Fruit fly (Drosophila melanogaster) whole organism, prepupa: ENCODE results near the gene ATPsynD.

ENCODE experiments used
- Blimp-1 ChIP-seq: fragments of 200-800 bp; sonication (Bioruptor generic); optimal IDR thresholded peaks from 3 replicates; lab custom pipeline; 2017; ENCODE audit warnings: missing biosample characterization, missing genetic modification characterization, mild to moderate bottlenecking, moderate library complexity, missing genetic modification reagents
- CG10631 ChIP-seq: fragments of 200-800 bp; sonication (Bioruptor generic); optimal IDR thresholded peaks from 2 replicates; lab custom pipeline; 2016; ENCODE audit warnings: missing biosample characterization, missing genetic modification characterization
- CG10669 ChIP-seq: fragments of 200-800 bp; sonication (Bioruptor generic); optimal IDR thresholded peaks from 3 replicates; lab custom pipeline; 2018; ENCODE audit warnings: missing biosample characterization, mild to moderate bottlenecking, missing genetic modification characterization, moderate library complexity
- CG1621 ChIP-seq: fragments of 200-800 bp; sonication (Bioruptor generic); optimal IDR thresholded peaks from 3 replicates; lab custom pipeline; 2018; ENCODE audit warnings: missing biosample characterization, mild to moderate bottlenecking, missing genetic modification characterization
- CG3032 ChIP-seq: fragments of 200-800 bp; optimal IDR thresholded peaks from 2 replicates; lab custom pipeline; 2019; ENCODE audit warnings: missing biosample characterization, mild to moderate bottlenecking, missing genetic modification characterization, moderate library complexity
- CG31627 ChIP-seq: fragments of 200-800 bp; sonication (Bioruptor generic); optimal IDR thresholded peaks from 3 replicates; lab custom pipeline; 2016; ENCODE audit warnings: missing biosample characterization, missing genetic modification characterization
- CG32006 ChIP-seq: fragments of 200-800 bp; sonication (Bioruptor generic); optimal IDR thresholded peaks from 3 replicates; lab custom pipeline; 2017; ENCODE audit warnings: missing biosample characterization, mild to moderate bottlenecking, missing genetic modification characterization
- CG34406 ChIP-seq: fragments of 200-800 bp; sonication (Bioruptor generic); optimal IDR thresholded peaks from 3 replicates; lab custom pipeline; 2016; ENCODE audit warnings: missing biosample characterization, missing genetic modification characterization
- CG3919 ChIP-seq: fragments of 200-800 bp; sonication (Bioruptor generic); optimal IDR thresholded peaks from 3 replicates; lab custom pipeline; 2016; ENCODE audit warnings: missing biosample characterization, missing genetic modification characterization
- CG4318 ChIP-seq: fragments of 200-800 bp; sonication (Bioruptor generic); optimal IDR thresholded peaks from 3 replicates; lab custom pipeline; 2017; ENCODE audit warnings: missing biosample characterization, mild to moderate bottlenecking, missing genetic modification characterization
- CG6163 ChIP-seq: fragments of 200-800 bp; sonication (Bioruptor generic); IDR thresholded peaks from 3 replicates; pipeline ENCODE4 v1.3.6; 2022; ENCODE audit warnings: missing biosample characterization, missing genetic modification characterization
- CG6276 ChIP-seq: fragments of 200-800 bp; sonication (Bioruptor generic); optimal IDR thresholded peaks from 2 replicates; lab custom pipeline; 2017; ENCODE audit warnings: missing biosample characterization, mild to moderate bottlenecking, missing genetic modification characterization
- CG6792 ChIP-seq: fragments of 200-800 bp; sonication (Bioruptor generic); optimal IDR thresholded peaks from 3 replicates; lab custom pipeline; 2016; ENCODE audit warnings: missing biosample characterization, missing genetic modification characterization
- CG6808 ChIP-seq: fragments of 200-800 bp; sonication (Bioruptor generic); optimal IDR thresholded peaks from 3 replicates; lab custom pipeline; 2017; ENCODE audit warnings: missing biosample characterization, missing genetic modification characterization, mild to moderate bottlenecking, moderate library complexity, missing genetic modification reagents
- CG8119 ChIP-seq: fragments of 200-800 bp; sonication (Bioruptor generic); IDR thresholded peaks from 3 replicates; pipeline ENCODE4 v1.3.6; 2022; ENCODE audit warnings: missing biosample characterization, missing genetic modification characterization
- CG8319 ChIP-seq: fragments of 200-800 bp; sonication (Bioruptor generic); optimal IDR thresholded peaks from 3 replicates; lab custom pipeline; 2016; ENCODE audit warnings: missing biosample characterization, missing genetic modification characterization
- CG8632 ChIP-seq: fragments of 200-800 bp; sonication (Bioruptor generic); optimal IDR thresholded peaks from 3 replicates; lab custom pipeline; 2016; ENCODE audit warnings: missing biosample characterization, missing genetic modification characterization
- CG9139 ChIP-seq: fragments of 200-800 bp; sonication (Bioruptor generic); optimal IDR thresholded peaks from 3 replicates; lab custom pipeline; 2017; ENCODE audit warnings: missing biosample characterization, mild to moderate bottlenecking, missing genetic modification characterization
- Eip75B ChIP-seq: fragments of 200-800 bp; sonication (Bioruptor generic); optimal IDR thresholded peaks from 3 replicates; lab custom pipeline; 2016; ENCODE audit warnings: missing biosample characterization, missing genetic modification characterization
- Eip78C ChIP-seq: fragments of 200-800 bp; sonication (Bioruptor generic); peaks from one replicate; lab custom pipeline; 2016; ENCODE audit warnings: missing biosample characterization, missing genetic modification characterization
- Ets21C ChIP-seq: fragments of 200-800 bp; sonication (Bioruptor generic); optimal IDR thresholded peaks from 3 replicates; lab custom pipeline; 2016; ENCODE audit warnings: missing biosample characterization, missing genetic modification characterization
- Ets96B ChIP-seq: fragments of 200-800 bp; optimal IDR thresholded peaks from 2 replicates; lab custom pipeline; 2019; ENCODE audit warnings: missing biosample characterization, mild to moderate bottlenecking, missing genetic modification characterization, moderate library complexity
- Hr4 ChIP-seq: fragments of 200-800 bp; sonication (Bioruptor generic); optimal IDR thresholded peaks from 3 replicates; lab custom pipeline; 2016; ENCODE audit warnings: missing biosample characterization, missing genetic modification characterization
- Lpt ChIP-seq: fragments of 200-800 bp; sonication (Bioruptor generic); optimal IDR thresholded peaks from 3 replicates; lab custom pipeline; 2016; ENCODE audit warnings: missing biosample characterization, missing genetic modification characterization
- Met ChIP-seq: fragments of 200-800 bp; sonication (Bioruptor generic); optimal IDR thresholded peaks from 3 replicates; lab custom pipeline; 2016; ENCODE audit warnings: missing biosample characterization, missing genetic modification characterization
- OdsH ChIP-seq: fragments of 200-800 bp; sonication (Bioruptor generic); optimal IDR thresholded peaks from 3 replicates; lab custom pipeline; 2016; ENCODE audit warnings: missing biosample characterization, missing genetic modification characterization
- Smox ChIP-seq: fragments of 200-800 bp; sonication (Bioruptor generic); optimal IDR thresholded peaks from 3 replicates; lab custom pipeline; 2016; ENCODE audit warnings: missing biosample characterization, missing genetic modification characterization
- Sox14 ChIP-seq: fragments of 200-800 bp; sonication (Bioruptor generic); optimal IDR thresholded peaks from 3 replicates; lab custom pipeline; 2016; ENCODE audit warnings: missing biosample characterization, missing genetic modification characterization
- Sox15 ChIP-seq: fragments of 200-800 bp; sonication (Bioruptor generic); optimal IDR thresholded peaks from 3 replicates; lab custom pipeline; 2016; ENCODE audit warnings: missing biosample characterization, missing genetic modification characterization
- achi ChIP-seq: fragments of 200-800 bp; sonication (Bioruptor generic); optimal IDR thresholded peaks from 3 replicates; lab custom pipeline; 2016; ENCODE audit warnings: missing biosample characterization, missing genetic modification characterization
- acj6 ChIP-seq: fragments of 200-800 bp; sonication (Bioruptor generic); optimal IDR thresholded peaks from 3 replicates; lab custom pipeline; 2016; ENCODE audit warnings: missing biosample characterization, missing genetic modification characterization
- cyc ChIP-seq: fragments of 200-800 bp; sonication (Bioruptor generic); optimal IDR thresholded peaks from 3 replicates; lab custom pipeline; 2016; ENCODE audit warnings: missing biosample characterization, missing genetic modification characterization
- dac ChIP-seq: fragments of 200-800 bp; sonication (Bioruptor generic); optimal IDR thresholded peaks from 2 replicates; lab custom pipeline; 2017; ENCODE audit warnings: missing biosample characterization, mild to moderate bottlenecking, missing genetic modification characterization
- dsx ChIP-seq: fragments of 200-800 bp; optimal IDR thresholded peaks from 3 replicates; lab custom pipeline; 2019; ENCODE audit warnings: missing biosample characterization, mild to moderate bottlenecking, missing genetic modification characterization, moderate library complexity; ENCODE audit not compliant: poor library complexity, severe bottlenecking
- eg ChIP-seq: fragments of 200-800 bp; sonication (Bioruptor generic); IDR thresholded peaks from 3 replicates; pipeline ENCODE4 v1.3.6; 2022; ENCODE audit warnings: missing biosample characterization, missing genetic modification characterization
- fd59A ChIP-seq: fragments of 200-800 bp; sonication (Bioruptor generic); optimal IDR thresholded peaks from 2 replicates; lab custom pipeline; 2017; ENCODE audit warnings: missing biosample characterization, mild to moderate bottlenecking, missing genetic modification characterization, missing genetic modification reagents
- lz ChIP-seq: fragments of 200-800 bp; sonication (Bioruptor generic); optimal IDR thresholded peaks from 3 replicates; lab custom pipeline; 2016; ENCODE audit warnings: missing biosample characterization, missing genetic modification characterization
- net ChIP-seq: fragments of 200-800 bp; sonication (Bioruptor generic); optimal IDR thresholded peaks from 3 replicates; lab custom pipeline; 2016; ENCODE audit warnings: missing biosample characterization, missing genetic modification characterization
- pdm3 ChIP-seq: fragments of 200-800 bp; sonication (Bioruptor generic); optimal IDR thresholded peaks from 3 replicates; lab custom pipeline; 2016; ENCODE audit warnings: missing biosample characterization, missing genetic modification characterization
- salr ChIP-seq, 2 experiments: fragments of 200-800 bp; sonication (Bioruptor generic); optimal IDR thresholded peaks; 3 replicates each; lab custom pipeline; 2016 to 2018; ENCODE audit warnings: missing biosample characterization in 2 of 2, missing genetic modification characterization in 2 of 2, mild to moderate bottlenecking in 1 of 2
- spab ChIP-seq: fragments of 200-800 bp; sonication (Bioruptor generic); optimal IDR thresholded peaks from 2 replicates; lab custom pipeline; 2017; ENCODE audit warnings: missing biosample characterization, mild to moderate bottlenecking, missing genetic modification characterization, missing genetic modification reagents
- ss ChIP-seq, 2 experiments: fragments of 200-800 bp; sonication (Bioruptor generic); optimal IDR thresholded peaks; 2 replicates in 1 of 2; 3 replicates in 1 of 2; lab custom pipeline; 2017 to 2018; ENCODE audit warnings: mild to moderate bottlenecking in 2 of 2, missing biosample characterization in 2 of 2, missing genetic modification characterization in 2 of 2, moderate library complexity in 1 of 2
- svp ChIP-seq: fragments of 200-800 bp; sonication (Bioruptor generic); peaks from one replicate; lab custom pipeline; 2016; ENCODE audit warnings: missing biosample characterization, missing genetic modification characterization
- topi ChIP-seq: fragments of 200-800 bp; sonication (Bioruptor generic); optimal IDR thresholded peaks from 3 replicates; lab custom pipeline; 2016; ENCODE audit warnings: missing biosample characterization, missing genetic modification characterization
- vri ChIP-seq: fragments of 200-800 bp; sonication (Bioruptor generic); optimal IDR thresholded peaks from 3 replicates; lab custom pipeline; 2016; ENCODE audit warnings: missing biosample characterization, mild to moderate bottlenecking, missing genetic modification characterization

Gene ATPsynD

DNA sequence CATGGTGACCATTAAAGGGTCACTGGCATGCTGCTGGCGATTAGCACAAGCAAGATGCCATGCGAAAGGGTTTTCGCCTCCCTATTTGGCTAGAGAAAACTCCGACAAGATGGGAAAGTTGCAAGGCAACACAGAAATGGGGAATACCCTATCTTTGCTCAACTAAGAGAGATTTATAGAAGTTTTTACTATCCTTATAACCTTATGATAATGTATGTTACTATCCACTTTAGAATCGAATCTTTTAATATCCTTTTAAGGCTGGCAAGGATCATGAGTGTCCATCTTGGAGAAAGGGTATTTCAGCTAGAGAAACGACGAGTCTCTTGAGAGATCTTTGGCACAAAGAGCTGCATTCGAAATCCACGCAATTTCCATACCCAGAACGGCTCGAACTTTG is 25.1 kb upstream of the ATPsynD start:
- TF ChIP-seq Eip75B (GFP tag; lab: Kevin White, UChicago) = peak; percentile 47
- peak; percentile 26 for TF ChIP-seq pdm3 (GFP tag; lab: Kevin White, UChicago)
- peak; percentile 72 for TF ChIP-seq Eip78C (GFP tag; lab: Kevin White, UChicago)
- TF ChIP-seq CG3032 = peak; percentile 40
- TF ChIP-seq CG10631 (GFP tag; lab: Kevin White, UChicago) = peak; percentile 42
- peak; percentile 32 for TF ChIP-seq fd59A (GFP tag; lab: Kevin White, UChicago)
- TF ChIP-seq CG9139 (GFP tag; lab: Kevin White, UChicago) = no peak
- TF ChIP-seq Sox14 = peak; percentile 39
- peak; percentile 32 for TF ChIP-seq dsx (GFP tag; lab: Kevin White, UChicago)
- TF ChIP-seq CG1621 (tag; lab: Kevin White, UChicago) = peak; percentile 22
- TF ChIP-seq Sox15 (GFP tag; lab: Kevin White, UChicago) = no peak
- peak; percentile 24 for TF ChIP-seq CG3919 (GFP tag; lab: Kevin White, UChicago)
- no peak for TF ChIP-seq CG4318 (GFP tag; lab: Kevin White, UChicago)
- TF ChIP-seq CG32006 (GFP tag; lab: Kevin White, UChicago) = peak; percentile 18
- peak; percentile 4 for TF ChIP-seq spab (GFP tag; lab: Kevin White, UChicago)
- TF ChIP-seq acj6 (GFP tag; lab: Kevin White, UChicago) = peak; percentile 16
- TF ChIP-seq CG8119 (GFP tag; lab: Robert Waterston, UW) = peak; percentile 29; the same call in 1 of the 3 replicates
- TF ChIP-seq CG6163 = peak; percentile 51; the same call in 1 of the 3 replicates
- TF ChIP-seq CG31627 (GFP tag; lab: Kevin White, UChicago) = no peak
- TF ChIP-seq Hr4 (GFP tag; lab: Kevin White, UChicago) = peak; percentile 22
- TF ChIP-seq salr (GFP tag; optimal IDR thresholded peaks at IDR 0.05; lab: Kevin White, UChicago) = peak in 1 of 2 experiments; percentile 7
- no peak for TF ChIP-seq eg (GFP tag; lab: Robert Waterston, UW)
- peak; percentile 50 for TF ChIP-seq achi (GFP tag; lab: Kevin White, UChicago)
- TF ChIP-seq lz (GFP tag; lab: Kevin White, UChicago) = no peak
- peak; percentile 43 for TF ChIP-seq Ets96B (tag; lab: Kevin White, UChicago)

DNA sequence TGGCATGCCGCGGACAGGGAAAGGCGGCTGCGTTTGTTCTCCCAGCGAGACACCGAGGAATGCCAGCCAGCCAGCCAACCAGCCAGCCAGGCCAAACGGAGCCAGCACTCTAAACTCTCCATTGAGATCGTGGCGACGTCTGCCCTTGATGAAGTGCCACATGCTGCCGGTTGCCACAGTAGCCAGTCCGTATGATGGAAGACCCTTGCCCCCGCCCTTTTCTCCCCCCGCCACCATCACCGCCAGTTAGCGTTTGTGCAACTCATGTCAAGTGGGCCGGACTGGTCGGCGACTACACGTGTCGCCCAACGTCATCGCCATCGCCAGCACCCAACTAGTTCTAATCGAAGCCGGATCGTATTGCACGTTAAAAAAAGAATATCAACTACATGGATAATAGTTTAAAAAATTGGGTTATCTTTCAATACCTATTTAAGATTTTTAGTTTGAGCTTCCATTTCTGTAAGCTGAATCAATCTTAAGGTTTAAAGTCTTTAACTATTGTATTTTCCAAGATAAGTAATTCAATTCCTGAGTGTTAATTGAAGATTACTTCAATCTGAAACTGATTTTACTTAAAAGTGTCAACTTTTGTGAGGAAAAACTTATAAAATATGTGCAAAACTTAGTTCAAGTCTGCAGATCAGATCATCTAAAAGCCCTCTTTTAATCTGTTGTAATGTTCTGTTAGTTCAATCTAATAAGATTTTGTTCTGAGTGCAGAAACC is 24.4 kb upstream of the ATPsynD start:
- TF ChIP-seq CG9139 (GFP tag; lab: Kevin White, UChicago) (no peak), lz (GFP tag; lab: Kevin White, UChicago) (no peak), CG10669 (peak; percentile 27), CG3919 (GFP tag; lab: Kevin White, UChicago) (peak; percentile 49), fd59A (GFP tag; lab: Kevin White, UChicago) (peak; percentile 52), net (GFP tag; lab: Kevin White, UChicago) (peak; percentile 26), CG8319 (GFP tag; lab: Kevin White, UChicago) (no peak), CG8119 (GFP tag; lab: Robert Waterston, UW) (no peak), CG31627 (GFP tag; lab: Kevin White, UChicago) (no peak), CG34406 (GFP tag; lab: Kevin White, UChicago) (no peak), Sox15 (GFP tag; lab: Kevin White, UChicago) (no peak), CG32006 (GFP tag; lab: Kevin White, UChicago) (peak; percentile 62), dsx (GFP tag; lab: Kevin White, UChicago) (peak; percentile 58), acj6 (GFP tag; lab: Kevin White, UChicago) (peak; percentile 2), Sox14 (peak; percentile 34), OdsH (GFP tag; lab: Kevin White, UChicago) (peak; percentile 35), CG6808 (GFP tag; lab: Kevin White, UChicago) (peak; percentile 48), pdm3 (GFP tag; lab: Kevin White, UChicago) (peak; percentile 2), dac (no peak), CG10631 (GFP tag; lab: Kevin White, UChicago) (peak; percentile 65), Hr4 (GFP tag; lab: Kevin White, UChicago) (peak; percentile 0), CG6276 (GFP tag; lab: Kevin White, UChicago) (no peak), topi (no peak), Ets21C (GFP tag; lab: Kevin White, UChicago) (no peak), vri (GFP tag; lab: Kevin White, UChicago) (no peak), Blimp-1 (GFP tag; lab: Kevin White, UChicago) (no peak), Ets96B (tag; lab: Kevin White, UChicago) (peak; percentile 14), CG6792 (GFP tag; lab: Kevin White, UChicago) (peak; percentile 13), Smox (no peak), Met (GFP tag; lab: Kevin White, UChicago) (no peak), Eip78C (GFP tag; lab: Kevin White, UChicago) (peak; percentile 92), cyc (GFP tag; lab: Kevin White, UChicago) (no peak), ss (GFP tag; optimal IDR thresholded peaks at IDR 0.05; lab: Kevin White, UChicago) (peak; percentile 45 to 70), Lpt (GFP tag; lab: Kevin White, UChicago) (peak; percentile 10), Eip75B (GFP tag; lab: Kevin White, UChicago) (peak; percentile 43), CG8632 (GFP tag; lab: Kevin White, UChicago) (no peak), spab (GFP tag; lab: Kevin White, UChicago) (peak; percentile 47), svp (GFP tag; lab: Kevin White, UChicago) (peak; percentile 62)
